Worm (Caenorhabditis elegans): ENCODE measurements around the gene C52E4.12.

ce11 chrV:11964723-11965122 is 31.2 kb upstream of the C52E4.12 start, which contains the start of gene F58H1.7:
- no peak for TF ChIP-seq ama-1 (optimal IDR thresholded peaks at IDR 0.05)
- no peak for TF ChIP-seq ceh-13 (GFP tag; optimal IDR thresholded peaks at IDR 0.05)
- no peak for TF ChIP-seq flt-1 (GFP tag; IDR thresholded peaks at IDR 0.05)
- TF ChIP-seq hmg-4 (GFP tag; optimal IDR thresholded peaks at IDR 0.05), result no peak
- TF ChIP-seq B0310.2 (tag; optimal IDR thresholded peaks at IDR 0.05), result no peak
- TF ChIP-seq ceh-36 (tag; optimal IDR thresholded peaks at IDR 0.05), result no peak

Data from whole organism, early embryonic.